Worm (Caenorhabditis elegans) whole organism, L4/young adult: ENCODE results near the gene CD4.11.

ENCODE experiments used
- W03F9.2 ChIP-seq: fragments of 150-350 bp; optimal IDR thresholded peaks from 2 replicates; lab custom pipeline; 2014; ENCODE audit warnings: missing biosample characterization, missing genetic modification characterization
- dao-5 ChIP-seq: sonication (generic microtip); optimal IDR thresholded peaks from 2 replicates; lab custom pipeline; 2016; ENCODE audit warnings: missing genotype, missing genetic modification characterization, moderate library complexity, missing compliant biosample characterization
- him-1 ChIP-seq: sonication (generic microtip); optimal IDR thresholded peaks from 2 replicates; lab custom pipeline; 2016; ENCODE audit warnings: missing genotype, missing genetic modification reagents, missing genetic modification characterization, missing compliant biosample characterization

ce11 chrV:5581312-5581711 lies 3.6 kb upstream of the CD4.11 start, which contains the start of gene klc-2:
- TF ChIP-seq him-1 (tag; lab: Kevin White, UChicago) (no peak), dao-5 (tag; lab: Kevin White, UChicago) (no peak), W03F9.2 (tag; lab: Kevin White, UChicago) (no peak)
